Fruit fly (Drosophila melanogaster): ENCODE data around the gene noi.

The noi gene

DNA sequence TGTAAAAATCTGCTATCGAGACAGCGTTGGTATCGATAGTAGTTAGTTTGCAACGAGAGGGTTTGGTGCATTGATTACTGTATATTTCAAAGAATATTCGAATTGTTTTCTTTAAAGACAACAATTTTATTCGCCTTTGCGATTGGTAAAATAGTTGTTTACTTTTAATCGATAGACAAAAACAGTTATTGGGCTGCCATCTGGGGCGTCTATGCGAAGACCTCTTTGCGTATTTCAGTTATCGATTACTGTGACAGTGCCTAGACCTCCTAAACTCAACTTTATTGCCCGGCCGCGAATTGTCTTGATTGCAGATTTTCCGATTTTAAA, 21.8 kb upstream of the noi start, which contains the start of gene Atu:
TSS of gene Atu (plus strand) at position 245 of the 330 bp plus-strand sequence.
- TF ChIP-seq CG17801 (GFP tag; optimal IDR thresholded peaks at IDR 0.05; ENCODE audit: partially characterized antibody): peak; percentile 55

DNA sequence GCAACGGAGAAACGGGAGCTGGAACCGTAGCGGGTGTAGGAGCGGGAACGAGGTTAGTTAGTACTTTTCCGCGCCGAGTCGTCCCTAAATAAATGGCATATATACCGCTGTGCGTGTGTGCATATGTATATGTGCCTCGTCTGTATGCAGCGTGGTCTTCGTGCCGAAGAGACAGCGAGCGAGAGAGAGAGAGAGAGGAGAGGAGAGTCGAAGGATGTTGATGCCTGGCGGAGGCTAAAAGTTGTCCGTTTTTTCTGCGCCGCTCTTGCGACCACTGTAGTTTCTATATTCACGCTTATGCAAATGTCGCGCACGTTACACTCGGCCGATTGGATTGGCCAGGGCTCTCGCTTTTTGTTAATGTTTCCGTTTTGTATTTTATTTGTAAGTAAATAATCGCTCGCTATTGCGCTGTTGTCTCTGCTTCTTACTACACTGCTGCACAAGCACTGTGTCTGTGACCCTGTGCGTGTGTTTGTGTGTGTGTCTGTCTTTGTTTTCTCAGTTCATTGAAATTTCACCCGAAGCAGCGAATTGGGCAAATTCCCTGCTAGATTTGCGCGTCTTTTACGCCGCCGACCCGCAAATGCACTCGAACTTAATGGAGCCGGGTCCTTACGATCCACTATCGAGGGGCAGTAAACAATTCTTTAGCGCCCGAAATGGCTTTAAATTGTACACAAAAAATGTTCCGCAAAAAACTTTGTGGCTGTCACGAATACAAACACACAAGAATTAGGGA, 21.3 kb upstream of the noi start, which contains the start of gene Rga:
TSS of gene Rga (minus strand) at position 741 of the 742 bp plus-strand sequence.
- TF ChIP-seq CG17801 (GFP tag; optimal IDR thresholded peaks at IDR 0.05; ENCODE audit: partially characterized antibody): no peak

DNA sequence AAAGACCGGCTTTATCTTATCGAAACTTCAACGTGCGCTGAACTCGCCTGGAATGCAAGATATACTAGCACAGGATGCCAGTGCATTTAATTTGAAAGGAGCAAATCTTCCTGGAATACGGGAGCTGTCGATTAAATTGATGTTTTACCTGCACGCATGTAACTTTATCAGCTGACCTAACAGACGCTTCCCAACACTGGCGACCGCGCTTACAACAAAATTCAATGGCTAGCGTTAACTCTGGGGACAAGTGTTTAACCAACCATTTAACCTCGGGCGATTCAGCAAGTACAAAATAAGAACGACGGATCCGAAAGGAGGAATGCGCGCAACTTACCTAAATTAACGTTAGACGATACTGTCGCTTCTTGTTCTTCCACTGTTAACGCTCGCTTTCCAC, 20.5 kb upstream of the noi start:
- TF ChIP-seq CG17801 (GFP tag; optimal IDR thresholded peaks at IDR 0.05; ENCODE audit: partially characterized antibody): peak; percentile 4

DNA sequence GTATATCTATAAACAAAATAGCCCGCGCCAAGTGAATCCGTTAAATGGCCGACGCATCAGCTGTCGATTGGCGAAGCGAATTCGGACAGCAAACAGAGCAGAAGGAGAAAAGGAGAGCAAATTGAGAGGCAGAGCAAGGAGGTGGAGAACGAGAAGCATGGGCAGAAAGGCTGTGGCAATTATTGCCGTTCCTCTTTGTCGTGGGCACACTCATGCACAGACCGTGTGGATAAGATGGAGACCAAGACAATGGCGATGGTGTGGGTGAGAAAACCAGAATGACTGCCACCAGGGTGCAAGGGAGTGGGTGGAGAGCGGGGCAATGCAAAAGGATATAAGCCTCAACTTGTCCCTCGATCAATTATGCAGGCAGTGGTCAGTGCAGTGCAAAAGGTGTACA, 19.9 kb upstream of the noi start:
- TF ChIP-seq CG17801 (GFP tag; optimal IDR thresholded peaks at IDR 0.05; ENCODE audit: partially characterized antibody): no peak

DNA sequence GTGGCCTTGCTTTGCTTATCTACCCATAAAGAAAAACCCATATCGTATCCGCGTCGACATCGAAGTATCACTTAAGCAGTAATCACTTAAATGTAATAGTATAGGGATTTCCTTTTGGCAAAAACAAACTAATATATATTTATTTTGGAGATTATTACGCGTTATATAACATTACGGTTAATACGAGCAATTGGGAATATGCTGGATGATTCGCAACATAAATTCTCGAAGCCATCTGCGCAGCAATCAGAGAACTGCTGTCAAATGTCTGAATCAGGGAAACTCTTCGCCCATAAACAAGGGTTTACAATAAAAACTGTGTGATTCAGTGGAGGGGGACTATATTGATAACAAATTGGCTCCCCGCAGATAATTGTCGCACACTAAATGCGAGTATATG, 19.4 kb upstream of the noi start:
- no peak for TF ChIP-seq CG17801 (GFP tag; optimal IDR thresholded peaks at IDR 0.05; ENCODE audit: partially characterized antibody)

DNA sequence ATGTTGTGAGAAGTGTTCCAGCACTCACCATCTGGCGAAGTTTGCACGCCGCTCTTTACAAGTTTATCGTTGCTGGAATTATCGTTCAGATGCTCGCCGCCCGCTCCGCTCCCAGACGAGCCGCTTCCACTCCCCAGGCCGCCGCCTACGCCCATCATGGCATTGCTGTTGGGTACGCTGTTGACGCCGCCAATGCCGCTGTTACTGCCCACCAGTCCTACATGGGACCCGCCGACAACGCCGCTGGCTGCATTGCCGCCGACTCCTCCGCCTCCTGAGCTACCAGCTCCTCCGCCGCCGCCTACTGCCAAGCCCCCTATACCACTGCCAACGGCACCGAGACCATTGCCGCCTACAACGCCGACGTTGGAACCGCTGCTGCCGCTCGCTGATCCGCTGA, 17.2 kb upstream of the noi start:
- TF ChIP-seq CG17801 (GFP tag; optimal IDR thresholded peaks at IDR 0.05; ENCODE audit: partially characterized antibody): no peak

dm6 chr3R:5606477-5606876, 15.2 kb upstream of the noi start, which contains the start of gene asl:
TSS of gene asl (minus strand) at chr3R:5606543.
- TF ChIP-seq CG17801 (GFP tag; optimal IDR thresholded peaks at IDR 0.05; ENCODE audit: partially characterized antibody): no peak

DNA sequence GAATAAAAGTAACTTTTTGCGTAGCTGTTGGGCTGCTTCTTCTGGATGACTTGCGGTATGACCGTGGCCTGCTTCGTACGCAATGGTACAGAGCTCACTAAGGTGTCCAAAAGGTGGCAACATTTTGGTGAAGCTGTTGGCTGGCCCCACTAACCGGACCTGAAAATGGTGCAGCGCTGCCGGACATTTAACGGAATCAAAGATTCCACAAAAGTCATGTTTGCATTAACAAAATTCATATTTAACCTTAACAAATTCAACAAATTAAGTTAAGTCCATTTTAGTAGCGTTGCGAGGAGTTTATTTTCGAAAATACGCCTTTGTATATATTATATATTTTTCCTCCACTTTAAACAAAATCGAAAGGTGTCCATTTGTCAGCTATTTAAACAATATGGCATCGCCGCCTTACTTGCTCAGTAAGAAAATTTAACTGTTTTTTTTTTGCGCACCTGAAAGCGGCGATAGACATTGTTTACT, 9.8 kb upstream of the noi start, which contains the start of the genes kra and SecS:
TSS of gene kra (minus strand) at position 93 of the 480 bp plus-strand sequence.
TSS of gene SecS (plus strand) at position 390 of the 480 bp plus-strand sequence.
- TF ChIP-seq CG17801 (GFP tag; optimal IDR thresholded peaks at IDR 0.05; ENCODE audit: partially characterized antibody): no peak

DNA sequence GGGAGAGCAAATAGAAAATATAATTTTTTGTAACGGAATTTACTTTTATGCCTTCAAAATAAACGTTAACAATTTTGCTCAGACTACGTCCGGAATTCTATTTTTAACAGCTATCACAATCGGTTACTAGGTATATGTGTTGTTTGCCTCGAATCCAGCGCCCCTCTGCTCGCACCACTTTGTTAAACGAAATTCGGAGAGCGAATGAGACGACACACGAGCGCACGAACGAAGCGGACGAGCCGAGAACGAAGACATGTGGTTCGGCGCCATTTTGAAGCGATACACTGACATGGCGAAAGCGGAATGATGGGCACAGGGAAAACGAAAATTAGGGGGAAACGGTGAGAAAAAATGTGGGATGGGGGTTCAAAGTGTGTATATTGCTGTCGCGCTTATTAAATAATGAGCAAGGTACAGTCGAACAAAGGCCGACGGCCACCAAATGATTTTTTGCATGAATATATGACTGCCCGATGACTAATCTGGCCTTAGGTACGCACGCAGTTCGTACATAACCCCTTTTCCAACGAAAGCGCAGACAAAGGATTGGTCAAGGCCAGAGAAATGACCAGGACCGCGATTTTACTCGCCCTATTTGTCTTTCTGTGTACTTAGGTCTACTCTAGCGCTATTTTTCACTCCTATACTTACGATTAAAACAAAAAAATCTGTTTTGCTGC, 9.2 kb upstream of the noi start:
- peak; percentile 67 for TF ChIP-seq CG17801 (GFP tag; optimal IDR thresholded peaks at IDR 0.05; ENCODE audit: partially characterized antibody)

dm6 chr3R:5599521-5600360, 8.5 kb upstream of the noi start:
- TF ChIP-seq CG17801 (GFP tag; optimal IDR thresholded peaks at IDR 0.05; ENCODE audit: partially characterized antibody): peak; percentile 46

DNA sequence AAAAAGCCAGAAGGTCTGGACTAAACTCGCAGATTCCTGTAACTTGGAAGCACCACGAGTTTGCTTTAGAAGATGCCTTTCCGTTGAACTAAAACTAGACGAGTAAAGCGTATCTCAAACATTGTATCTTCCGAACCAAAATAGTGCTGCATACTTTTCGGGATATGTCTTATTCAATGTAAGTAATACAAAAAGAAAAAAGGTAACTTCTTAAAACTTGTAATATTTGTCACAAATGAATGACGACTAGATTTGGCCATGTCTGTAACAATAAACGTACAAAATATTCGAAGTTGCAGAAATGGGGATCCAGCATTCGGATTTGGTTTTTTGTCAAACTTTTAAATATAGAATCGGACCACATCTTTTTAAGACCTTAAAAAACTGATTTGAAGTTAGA, 3.6 kb upstream of the noi start:
- peak; percentile 40 for TF ChIP-seq CG17801 (GFP tag; optimal IDR thresholded peaks at IDR 0.05; ENCODE audit: partially characterized antibody)

DNA sequence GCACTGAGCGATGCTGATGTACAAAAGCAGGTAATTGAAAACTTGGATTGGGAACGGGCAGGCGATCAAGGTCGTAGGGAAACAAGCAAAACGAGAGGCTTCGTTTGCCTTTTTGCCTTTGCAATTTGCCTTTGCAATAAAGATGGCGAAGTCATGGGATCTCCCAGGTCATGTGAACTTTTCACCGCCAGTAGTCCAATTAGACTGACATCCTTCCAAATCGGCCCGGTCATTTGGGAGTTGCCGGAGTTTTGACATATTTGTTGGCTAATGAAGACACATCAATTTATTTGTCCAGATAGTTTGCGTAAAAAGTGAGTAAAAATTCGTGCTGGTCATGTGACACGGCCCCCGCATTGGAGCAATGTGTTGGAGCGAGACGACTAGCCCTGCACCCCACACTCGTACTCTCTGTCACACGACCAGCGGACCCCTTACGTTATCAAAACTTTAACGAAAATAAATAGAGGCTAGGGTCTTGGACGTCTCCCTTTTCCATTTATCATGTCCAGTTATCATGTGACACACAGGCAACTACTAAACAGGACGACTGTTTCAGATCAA, 832 bp upstream of the noi start:
- TF ChIP-seq CG17801 (GFP tag; optimal IDR thresholded peaks at IDR 0.05; ENCODE audit: partially characterized antibody): peak; percentile 22

dm6 chr3R:5588573-5588972, 2.7 kb downstream of the noi start, which contains the start of gene PolZ2:
TSS of gene PolZ2 (plus strand) at chr3R:5588873.
- TF ChIP-seq CG17801 (GFP tag; optimal IDR thresholded peaks at IDR 0.05; ENCODE audit: partially characterized antibody): no peak

dm6 chr3R:5587863-5588519, 3.3 kb downstream of the noi start, which contains the start of gene CG2926:
TSS of gene CG2926 (minus strand) at chr3R:5588380.
- no peak for TF ChIP-seq CG17801 (GFP tag; optimal IDR thresholded peaks at IDR 0.05; ENCODE audit: partially characterized antibody)
